Fruit fly (Drosophila melanogaster) whole organism, embryonic: ENCODE data around the gene Mlc-c.
A peak's percentile ranks its signal among the peaks of the same experiment; 100 is the strongest.

ENCODE experiments used
- CG10959 ChIP-seq: fragments of 200-800 bp; sonication (Bioruptor generic); IDR thresholded peaks from 2 replicates; pipeline ENCODE4 v1.3.6; 2022; ENCODE audit warnings: missing biosample characterization, missing genetic modification characterization
- CG10979 ChIP-seq: fragments of 200-800 bp; sonication (Bioruptor generic); optimal IDR thresholded peaks from 2 replicates; lab custom pipeline; 2018; ENCODE audit warnings: missing biosample characterization, mild to moderate bottlenecking, missing genetic modification characterization, moderate library complexity
- CG12769 ChIP-seq: fragments of 200-800 bp; sonication (Bioruptor generic); optimal IDR thresholded peaks from 2 replicates; lab custom pipeline; 2019; ENCODE audit warnings: missing biosample characterization, mild to moderate bottlenecking, missing genetic modification characterization, moderate library complexity
- CG13424 ChIP-seq: fragments of 200-800 bp; sonication (Bioruptor generic); optimal IDR thresholded peaks from 2 replicates; lab custom pipeline; 2019; ENCODE audit warnings: missing biosample characterization, mild to moderate bottlenecking, missing genetic modification characterization, moderate library complexity
- CG13894 ChIP-seq: fragments of 200-800 bp; sonication (Bioruptor generic); optimal IDR thresholded peaks from 3 replicates; lab custom pipeline; 2018; ENCODE audit warnings: missing biosample characterization, mild to moderate bottlenecking, missing genetic modification characterization, moderate library complexity
- CG14667 ChIP-seq: fragments of 200-800 bp; sonication (Bioruptor generic); IDR thresholded peaks from 2 replicates; pipeline ENCODE4 v1.3.6; 2022; ENCODE audit warnings: missing biosample characterization, missing genetic modification characterization
- CG15601 ChIP-seq: fragments of 200-800 bp; sonication (Bioruptor generic); optimal IDR thresholded peaks from 3 replicates; lab custom pipeline; 2019; ENCODE audit warnings: missing biosample characterization, mild to moderate bottlenecking, missing genetic modification characterization, moderate library complexity
- CG16813 ChIP-seq: fragments of 200-800 bp; sonication (Bioruptor generic); IDR thresholded peaks from 3 replicates; pipeline ENCODE4 v1.3.6; 2022; ENCODE audit warnings: missing biosample characterization, missing genetic modification characterization; ENCODE audit not compliant: partially characterized antibody
- CG1792 ChIP-seq: fragments of 200-800 bp; sonication (Bioruptor generic); optimal IDR thresholded peaks from 2 replicates; lab custom pipeline; 2016; ENCODE audit warnings: missing biosample characterization, missing genetic modification characterization
- CG1832 ChIP-seq: fragments of 200-800 bp; sonication (Bioruptor generic); optimal IDR thresholded peaks from 2 replicates; lab custom pipeline; 2017; ENCODE audit warnings: missing biosample characterization, mild to moderate bottlenecking, missing genetic modification characterization, inconsistent platforms
- CG30431 ChIP-seq: fragments of 200-800 bp; sonication (Bioruptor generic); optimal IDR thresholded peaks from 2 replicates; lab custom pipeline; 2017; ENCODE audit warnings: missing biosample characterization, missing genetic modification characterization
- CG6765 ChIP-seq: fragments of 200-800 bp; sonication (Bioruptor generic); optimal IDR thresholded peaks from 3 replicates; lab custom pipeline; 2017; ENCODE audit warnings: missing biosample characterization, mild to moderate bottlenecking, missing genetic modification characterization
- CG7271 ChIP-seq: fragments of 200-800 bp; sonication (Bioruptor generic); optimal IDR thresholded peaks from 2 replicates; lab custom pipeline; 2018; ENCODE audit warnings: missing biosample characterization, mild to moderate bottlenecking, missing genetic modification characterization, moderate library complexity
- CG7928 ChIP-seq: fragments of 200-800 bp; sonication (Bioruptor generic); optimal IDR thresholded peaks from 2 replicates; lab custom pipeline; 2017; ENCODE audit warnings: missing biosample characterization, mild to moderate bottlenecking, missing genetic modification characterization
- CG8359 ChIP-seq: fragments of 200-800 bp; sonication (Bioruptor generic); optimal IDR thresholded peaks from 2 replicates; lab custom pipeline; 2017; ENCODE audit warnings: missing biosample characterization, mild to moderate bottlenecking, missing genetic modification characterization, borderline replicate concordance
- CG8924 ChIP-seq: fragments of 200-800 bp; optimal IDR thresholded peaks from 3 replicates; lab custom pipeline; 2019; ENCODE audit warnings: missing biosample characterization, mild to moderate bottlenecking, missing genetic modification characterization, moderate library complexity
- CG8944 ChIP-seq: fragments of 200-800 bp; sonication (Bioruptor generic); optimal IDR thresholded peaks from 3 replicates; lab custom pipeline; 2016; ENCODE audit warnings: missing biosample characterization, missing genetic modification characterization
- CG9817 ChIP-seq: fragments of 200-800 bp; sonication (Bioruptor generic); optimal IDR thresholded peaks from 2 replicates; lab custom pipeline; 2018; ENCODE audit warnings: missing biosample characterization, mild to moderate bottlenecking, missing genetic modification characterization, moderate library complexity
- Camta ChIP-seq: fragments of 200-800 bp; sonication (Bioruptor generic); optimal IDR thresholded peaks from 2 replicates; lab custom pipeline; 2016; ENCODE audit warnings: missing biosample characterization, missing genetic modification characterization
- D ChIP-seq, 2 experiments: fragments of 200-800 bp in 1 of 2; fragments of >200 bp in 1 of 2; sonication (Bioruptor generic) in 1 of 2; optimal IDR thresholded peaks; 2 replicates in 1 of 2; 3 replicates in 1 of 2; lab custom pipeline; 2017; ENCODE audit warnings: mild to moderate bottlenecking in 1 of 2, missing biosample characterization in 1 of 2, missing genetic modification characterization in 1 of 2, missing genetic modification reagents in 1 of 2
- D19A ChIP-seq: fragments of 200-800 bp; optimal IDR thresholded peaks from 3 replicates; lab custom pipeline; 2019; ENCODE audit warnings: missing biosample characterization, mild to moderate bottlenecking, missing genetic modification characterization, moderate library complexity
- Dfd ChIP-seq, 2 experiments: fragments of >200 bp; optimal IDR thresholded peaks; 2 replicates each; lab custom pipeline; 2017; ENCODE audit warnings: missing biosample characterization in 2 of 2, missing genetic modification characterization in 2 of 2
- Dip2 ChIP-seq: fragments of 200-800 bp; sonication (Bioruptor generic); IDR thresholded peaks from 2 replicates; pipeline ENCODE4 v1.3.6; 2022; ENCODE audit warnings: missing biosample characterization, missing genetic modification characterization
- Drgx ChIP-seq: fragments of 200-800 bp; sonication (Bioruptor generic); IDR thresholded peaks from 2 replicates; pipeline ENCODE4 v1.3.6; 2022; ENCODE audit warnings: missing biosample characterization, missing genetic modification characterization
- HmgZ ChIP-seq: fragments of 200-800 bp; sonication (Bioruptor generic); optimal IDR thresholded peaks from 2 replicates; lab custom pipeline; 2018; ENCODE audit warnings: missing biosample characterization, mild to moderate bottlenecking, missing genetic modification characterization
- Hmx ChIP-seq: fragments of 200-800 bp; sonication (Bioruptor generic); optimal IDR thresholded peaks from 2 replicates; lab custom pipeline; 2016; ENCODE audit warnings: missing biosample characterization, missing genetic modification characterization
- Nf-YB ChIP-seq: fragments of 200-800 bp; sonication (Bioruptor generic); optimal IDR thresholded peaks from 3 replicates; lab custom pipeline; 2019; ENCODE audit warnings: missing biosample characterization, mild to moderate bottlenecking, missing genetic modification characterization, moderate library complexity
- Ravus ChIP-seq: fragments of 200-800 bp; sonication (Bioruptor generic); IDR thresholded peaks from 2 replicates; pipeline ENCODE4 v1.3.6; 2022; ENCODE audit warnings: missing biosample characterization, missing genetic modification characterization
- Rx ChIP-seq: fragments of 200-800 bp; sonication (Bioruptor generic); IDR thresholded peaks from 2 replicates; pipeline ENCODE4 v1.3.6; 2022; ENCODE audit warnings: missing biosample characterization, missing genetic modification characterization
- Sox100B ChIP-seq: fragments of 200-800 bp; sonication (Bioruptor generic); optimal IDR thresholded peaks from 3 replicates; lab custom pipeline; 2018; ENCODE audit warnings: missing biosample characterization, mild to moderate bottlenecking, missing genetic modification characterization
- Xrp1 ChIP-seq: fragments of 200-800 bp; sonication (Bioruptor generic); IDR thresholded peaks from 2 replicates; pipeline ENCODE4 v1.3.6; 2022; ENCODE audit warnings: missing biosample characterization, missing genetic modification characterization
- ab ChIP-seq: fragments of 200-800 bp; sonication (Bioruptor generic); optimal IDR thresholded peaks from 2 replicates; lab custom pipeline; 2016; ENCODE audit warnings: missing biosample characterization, missing genetic modification characterization
- ac ChIP-seq: fragments of 200-800 bp; sonication (Bioruptor generic); optimal IDR thresholded peaks from 3 replicates; lab custom pipeline; 2017; ENCODE audit warnings: missing biosample characterization, mild to moderate bottlenecking, missing genetic modification characterization
- br ChIP-seq: fragments of >200 bp; optimal IDR thresholded peaks from 2 replicates; lab custom pipeline; 2017
- corto ChIP-seq: fragments of 200-800 bp; sonication (Bioruptor generic); optimal IDR thresholded peaks from 2 replicates; lab custom pipeline; 2016; ENCODE audit warnings: missing biosample characterization, mild to moderate bottlenecking, missing genetic modification characterization, moderate library complexity
- disco-r ChIP-seq: fragments of 200-800 bp; sonication (Bioruptor generic); optimal IDR thresholded peaks from 2 replicates; lab custom pipeline; 2016; ENCODE audit warnings: missing biosample characterization, missing genetic modification characterization
- dmrt11E ChIP-seq: fragments of 200-800 bp; sonication (Bioruptor generic); optimal IDR thresholded peaks from 3 replicates; lab custom pipeline; 2018; ENCODE audit warnings: missing biosample characterization, mild to moderate bottlenecking, missing genetic modification characterization, moderate library complexity
- ems ChIP-seq: fragments of 200-800 bp; sonication (Bioruptor generic); optimal IDR thresholded peaks from 3 replicates; lab custom pipeline; 2016; ENCODE audit warnings: missing biosample characterization, missing genetic modification characterization
- hbn ChIP-seq: fragments of 200-800 bp; sonication (Bioruptor generic); IDR thresholded peaks from 2 replicates; pipeline ENCODE4 v1.3.6; 2022; ENCODE audit warnings: missing biosample characterization, missing genetic modification characterization; ENCODE audit not compliant: partially characterized antibody
- hkb ChIP-seq, 2 experiments: fragments of 200-800 bp in 1 of 2; fragments of >200 bp in 1 of 2; sonication (Bioruptor generic) in 1 of 2; IDR thresholded peaks in 1 of 2; optimal IDR thresholded peaks in 1 of 2; 2 replicates each; pipeline versions ENCODE4 v1.3.6 to Lab custom; 2017 to 2022; ENCODE audit warnings: missing biosample characterization in 1 of 2, missing genetic modification characterization in 1 of 2
- insv ChIP-seq, 2 experiments: fragments of 200-800 bp; sonication (Bioruptor generic); optimal IDR thresholded peaks; 3 replicates each; lab custom pipeline; 2016 to 2018; ENCODE audit warnings: missing biosample characterization in 2 of 2, missing genetic modification characterization in 2 of 2
- jing ChIP-seq: fragments of 200-800 bp; sonication (Bioruptor generic); optimal IDR thresholded peaks from 2 replicates; lab custom pipeline; 2018; ENCODE audit warnings: missing biosample characterization, mild to moderate bottlenecking, missing genetic modification characterization
- lab ChIP-seq: fragments of 200-800 bp; sonication (Bioruptor generic); optimal IDR thresholded peaks from 3 replicates; lab custom pipeline; 2017; ENCODE audit warnings: missing biosample characterization, missing genetic modification characterization, mild to moderate bottlenecking, moderate library complexity, missing genetic modification reagents
- nerfin-2 ChIP-seq: fragments of 200-800 bp; sonication (Bioruptor generic); IDR thresholded peaks from 2 replicates; pipeline ENCODE4 v1.3.6; 2022; ENCODE audit warnings: missing biosample characterization, missing genetic modification characterization; ENCODE audit not compliant: partially characterized antibody
- pros ChIP-seq: fragments of 200-800 bp; sonication (Bioruptor generic); optimal IDR thresholded peaks from 3 replicates; lab custom pipeline; 2019; ENCODE audit warnings: missing biosample characterization, mild to moderate bottlenecking, missing genetic modification characterization, moderate library complexity
- scrt ChIP-seq: fragments of 200-800 bp; sonication (Bioruptor generic); optimal IDR thresholded peaks from 2 replicates; lab custom pipeline; 2018; ENCODE audit warnings: missing biosample characterization, mild to moderate bottlenecking, missing genetic modification characterization, moderate library complexity
- sim ChIP-seq: fragments of 200-800 bp; sonication (Bioruptor generic); IDR thresholded peaks from 2 replicates; pipeline ENCODE4 v1.3.6; 2022; ENCODE audit warnings: missing biosample characterization, missing genetic modification characterization
- sima ChIP-seq: fragments of 200-800 bp; sonication (Bioruptor generic); optimal IDR thresholded peaks from 2 replicates; lab custom pipeline; 2016; ENCODE audit warnings: missing biosample characterization, missing genetic modification characterization
- vnd ChIP-seq: fragments of 200-800 bp; sonication (Bioruptor generic); IDR thresholded peaks from 3 replicates; pipeline ENCODE4 v1.3.6; 2022; ENCODE audit warnings: missing biosample characterization, missing genetic modification characterization; ENCODE audit not compliant: partially characterized antibody
- wor ChIP-seq: fragments of 200-800 bp; sonication (Bioruptor generic); IDR thresholded peaks from 2 replicates; pipeline ENCODE4 v1.3.6; 2022; ENCODE audit warnings: missing biosample characterization, missing genetic modification characterization

Gene Mlc-c

dm6 chrX:5665902-5666301, 43.6 kb upstream of the Mlc-c start, which contains the start of the genes Sirt4 and CG4119 (continued):
- no peak for TF ChIP-seq CG1832 (GFP tag; lab: Kevin White, UChicago)
- no peak for TF ChIP-seq disco-r (GFP tag; lab: Kevin White, UChicago)
- TF ChIP-seq Nf-YB (GFP tag; lab: Kevin White, UChicago), result no peak
- no peak for TF ChIP-seq Camta (GFP tag; lab: Kevin White, UChicago)
- TF ChIP-seq Hmx (GFP tag; lab: Kevin White, UChicago), result no peak
- no peak for TF ChIP-seq CG10959 (GFP tag; lab: Robert Waterston, UW)
- TF ChIP-seq scrt (GFP tag; lab: Kevin White, UChicago), result no peak
- no peak for TF ChIP-seq CG30431
- peak; percentile 90 for TF ChIP-seq hbn
- TF ChIP-seq CG8359 (GFP tag; lab: Kevin White, UChicago), result no peak
- no peak for TF ChIP-seq CG9817 (tag; lab: Kevin White, UChicago)
- TF ChIP-seq CG8944 (GFP tag; lab: Kevin White, UChicago), result no peak
- no peak for TF ChIP-seq CG15601 (tag; lab: Kevin White, UChicago)
- TF ChIP-seq ems (GFP tag; lab: Kevin White, UChicago), result no peak
- no peak for TF ChIP-seq hkb (optimal IDR thresholded peaks at IDR 0.05; lab: Kevin White, UChicago)
- TF ChIP-seq hkb (GFP tag; IDR thresholded peaks at IDR 0.05; lab: Robert Waterston, UW), result no peak
- TF ChIP-seq Dfd (GFP tag; optimal IDR thresholded peaks at IDR 0.05; lab: Kevin White, UChicago), result no peak
- no peak for TF ChIP-seq ac (GFP tag; lab: Kevin White, UChicago)
- TF ChIP-seq corto (GFP tag; lab: Kevin White, UChicago), result no peak
- TF ChIP-seq CG8924 (tag; lab: Kevin White, UChicago), result peak; percentile 45
- TF ChIP-seq CG16813, result peak; percentile 96
- no peak for TF ChIP-seq sima (GFP tag; lab: Kevin White, UChicago)
- TF ChIP-seq Dip2, result no peak
- TF ChIP-seq CG1792 (GFP tag; lab: Kevin White, UChicago), result peak; percentile 12
- no peak for TF ChIP-seq pros
- TF ChIP-seq Drgx (GFP tag; lab: Robert Waterston, UW), result no peak
- TF ChIP-seq D (optimal IDR thresholded peaks at IDR 0.05; lab: Kevin White, UChicago), result peak; percentile 16
- TF ChIP-seq D (GFP tag; optimal IDR thresholded peaks at IDR 0.05; lab: Kevin White, UChicago), result no peak
- TF ChIP-seq jing (GFP tag; lab: Kevin White, UChicago), result no peak
- TF ChIP-seq CG6765 (GFP tag; lab: Kevin White, UChicago), result no peak
- no peak for TF ChIP-seq CG7928 (GFP tag; lab: Kevin White, UChicago)
- no peak for TF ChIP-seq D19A (tag; lab: Kevin White, UChicago)
- TF ChIP-seq sim, result no peak
- no peak for TF ChIP-seq Rx (GFP tag; lab: Robert Waterston, UW)
- TF ChIP-seq CG12769, result no peak
- TF ChIP-seq ab (GFP tag; lab: Kevin White, UChicago), result no peak
- TF ChIP-seq CG14667 (GFP tag; lab: Robert Waterston, UW), result no peak
- peak in 1 of 2 experiments; percentile 7 for TF ChIP-seq insv (GFP tag; optimal IDR thresholded peaks at IDR 0.05; lab: Kevin White, UChicago)
- no peak for TF ChIP-seq dmrt11E
- TF ChIP-seq wor, result no peak
- TF ChIP-seq HmgZ, result peak; percentile 41
- TF ChIP-seq CG7271 (tag; lab: Kevin White, UChicago), result no peak
- no peak for TF ChIP-seq Ravus (GFP tag; lab: Robert Waterston, UW)
- no peak for TF ChIP-seq br (lab: Kevin White, UChicago)
- peak; percentile 28 for TF ChIP-seq lab (GFP tag; lab: Kevin White, UChicago)
- TF ChIP-seq CG13894 (tag; lab: Kevin White, UChicago), result peak; percentile 20
- TF ChIP-seq CG10979 (tag; lab: Kevin White, UChicago), result peak; percentile 7
- TF ChIP-seq Sox100B (GFP tag; lab: Kevin White, UChicago), result no peak
- TF ChIP-seq Xrp1 (GFP tag; lab: Robert Waterston, UW), result no peak
- peak; percentile 96 for TF ChIP-seq nerfin-2 (GFP tag; lab: Robert Waterston, UW)
- TF ChIP-seq vnd (GFP tag; lab: Robert Waterston, UW), result peak; percentile 94
- no peak for TF ChIP-seq CG13424
